Worm (Caenorhabditis elegans) whole organism, L4/young adult: Measurements from ENCODE around the gene npax-2.

Source experiments
- W03F9.2 ChIP-seq: fragments of 150-350 bp; optimal IDR thresholded peaks from 2 replicates; lab custom pipeline; 2014; ENCODE audit warnings: missing biosample characterization, missing genetic modification characterization
- dao-5 ChIP-seq: sonication (generic microtip); optimal IDR thresholded peaks from 2 replicates; lab custom pipeline; 2016; ENCODE audit warnings: missing genotype, missing genetic modification characterization, moderate library complexity, missing compliant biosample characterization
- him-1 ChIP-seq: sonication (generic microtip); optimal IDR thresholded peaks from 2 replicates; lab custom pipeline; 2016; ENCODE audit warnings: missing genotype, missing genetic modification reagents, missing genetic modification characterization, missing compliant biosample characterization

- TF ChIP-seq him-1 (tag; lab: Kevin White, UChicago) (no peak), W03F9.2 (no peak), dao-5 (tag; lab: Kevin White, UChicago) (no peak)
Measured at ce11 chrX:2145629-2146028, 4.3 kb downstream of the npax-2 start, which contains the start of gene dpy-3.
